Worm (Caenorhabditis elegans) whole organism, mixed stage, embryonic: Measurements from ENCODE around the gene shn-1.

Experiments used
- M03D4.4 ChIP-seq: sonication (generic microtip); optimal IDR thresholded peaks from 2 replicates; lab custom pipeline; 2017; ENCODE audit warnings: mild to moderate bottlenecking, missing genetic modification characterization, missing compliant biosample characterization
- bed-3 ChIP-seq: fragments of 200-800 bp; sonication (Bioruptor generic); optimal IDR thresholded peaks from 3 replicates; lab custom pipeline; 2018; ENCODE audit warnings: mild to moderate bottlenecking, missing genetic modification characterization, moderate library complexity, missing compliant biosample characterization
- blmp-1 ChIP-seq: fragments of 150-350 bp; optimal IDR thresholded peaks from 2 replicates; lab custom pipeline; 2014; ENCODE audit warnings: missing biosample characterization, missing genetic modification characterization
- ceh-39 ChIP-seq: fragments of 150-350 bp; optimal IDR thresholded peaks from 2 replicates; lab custom pipeline; 2014; ENCODE audit warnings: missing biosample characterization, missing genetic modification characterization
- ceh-43 ChIP-seq: fragments of 200-800 bp; sonication (Bioruptor generic); optimal IDR thresholded peaks from 2 replicates; lab custom pipeline; 2018; ENCODE audit warnings: mild to moderate bottlenecking, missing genetic modification characterization, moderate library complexity, missing compliant biosample characterization
- ceh-83 ChIP-seq: fragments of 200-800 bp; sonication (Bioruptor generic); optimal IDR thresholded peaks from 2 replicates; lab custom pipeline; 2018; ENCODE audit warnings: mild to moderate bottlenecking, missing genetic modification characterization, missing compliant biosample characterization
- ces-1 ChIP-seq: fragments of 150-350 bp; optimal IDR thresholded peaks from 2 replicates; lab custom pipeline; 2014; ENCODE audit warnings: missing biosample characterization, missing genetic modification reagents, missing genetic modification characterization
- cnd-1 ChIP-seq: fragments of 200-800 bp; sonication (Bioruptor generic); optimal IDR thresholded peaks from 2 replicates; lab custom pipeline; 2018; ENCODE audit warnings: mild to moderate bottlenecking, missing genetic modification characterization, missing compliant biosample characterization
- drap-1 ChIP-seq: fragments of 200-800 bp; sonication (Bioruptor generic); optimal IDR thresholded peaks from 3 replicates; lab custom pipeline; 2018; ENCODE audit warnings: mild to moderate bottlenecking, missing genetic modification characterization, missing compliant biosample characterization
- elt-1 ChIP-seq: sonication (generic microtip); optimal IDR thresholded peaks from 2 replicates; lab custom pipeline; 2017; ENCODE audit warnings: missing genetic modification characterization, mild to moderate bottlenecking, missing compliant biosample characterization, antibody characterized with exemption, moderate library complexity, borderline replicate concordance; ENCODE audit not compliant: insufficient read depth
- elt-3 ChIP-seq: fragments of 150-350 bp; optimal IDR thresholded peaks from 2 replicates; lab custom pipeline; 2014; ENCODE audit warnings: missing biosample characterization, missing genetic modification characterization
- flh-1 ChIP-seq: fragments of 200-800 bp; sonication (Bioruptor generic); optimal IDR thresholded peaks from 2 replicates; lab custom pipeline; 2018; ENCODE audit warnings: mild to moderate bottlenecking, missing genetic modification characterization, moderate library complexity, missing compliant biosample characterization
- ham-2 ChIP-seq: fragments of 200-800 bp; sonication (Bioruptor generic); optimal IDR thresholded peaks from 2 replicates; lab custom pipeline; 2018; ENCODE audit warnings: mild to moderate bottlenecking, missing genetic modification characterization, missing compliant biosample characterization
- hlh-1 ChIP-seq: fragments of 150-350 bp; optimal IDR thresholded peaks from 2 replicates; lab custom pipeline; 2014; ENCODE audit warnings: missing biosample characterization, missing genetic modification reagents, missing genetic modification characterization
- lin-13 ChIP-seq: fragments of 150-350 bp; optimal IDR thresholded peaks from 2 replicates; lab custom pipeline; 2014; ENCODE audit warnings: missing biosample characterization, missing genetic modification characterization
- lin-32 ChIP-seq: fragments of 200-800 bp; sonication (Bioruptor generic); optimal IDR thresholded peaks from 2 replicates; lab custom pipeline; 2018; ENCODE audit warnings: mild to moderate bottlenecking, missing genetic modification characterization, missing compliant biosample characterization
- lsy-2 ChIP-seq: fragments of 150-350 bp; optimal IDR thresholded peaks from 2 replicates; lab custom pipeline; 2014; ENCODE audit warnings: missing biosample characterization, missing genetic modification characterization
- mab-5 ChIP-seq: fragments of 150-350 bp; optimal IDR thresholded peaks from 2 replicates; lab custom pipeline; 2014; ENCODE audit warnings: missing biosample characterization, missing genetic modification characterization
- mep-1 ChIP-seq: fragments of 150-350 bp; optimal IDR thresholded peaks from 2 replicates; lab custom pipeline; 2017; ENCODE audit warnings: missing biosample characterization, missing genetic modification reagents, missing genetic modification characterization, inconsistent platforms
- mls-2 ChIP-seq: sonication (generic microtip); optimal IDR thresholded peaks from 2 replicates; lab custom pipeline; 2016; ENCODE audit warnings: mild to moderate bottlenecking, missing genetic modification characterization, moderate library complexity, missing compliant biosample characterization
- nhr-12 ChIP-seq: fragments of 150-350 bp; optimal IDR thresholded peaks from 2 replicates; lab custom pipeline; 2014; ENCODE audit warnings: missing biosample characterization, missing genetic modification characterization
- nhr-2 ChIP-seq: fragments of 150-350 bp; optimal IDR thresholded peaks from 2 replicates; lab custom pipeline; 2014; ENCODE audit warnings: missing biosample characterization, missing genetic modification characterization
- nhr-237 ChIP-seq: fragments of 150-350 bp; optimal IDR thresholded peaks from 2 replicates; lab custom pipeline; 2014; ENCODE audit warnings: missing biosample characterization, missing genetic modification characterization
- nhr-28 ChIP-seq: fragments of 150-350 bp; optimal IDR thresholded peaks from 2 replicates; lab custom pipeline; 2014; ENCODE audit warnings: missing biosample characterization, missing genetic modification characterization
- nhr-76 ChIP-seq: sonication (generic microtip); optimal IDR thresholded peaks from 2 replicates; lab custom pipeline; 2017; ENCODE audit warnings: missing biosample characterization, missing genetic modification characterization
- pha-4 ChIP-seq: fragments of 150-350 bp; optimal IDR thresholded peaks from 2 replicates; lab custom pipeline; 2018; ENCODE audit warnings: missing biosample characterization, missing genetic modification reagents, missing genetic modification characterization
- sem-2 ChIP-seq: fragments of 200-800 bp; sonication (Bioruptor generic); optimal IDR thresholded peaks from 2 replicates; lab custom pipeline; 2018; ENCODE audit warnings: mild to moderate bottlenecking, missing genetic modification characterization, missing compliant biosample characterization
- snpc-4 ChIP-seq: fragments of 150-350 bp; optimal IDR thresholded peaks from 2 replicates; lab custom pipeline; 2014; ENCODE audit warnings: missing biosample characterization, missing genetic modification characterization
- sptf-1 ChIP-seq: sonication (generic microtip); optimal IDR thresholded peaks from 2 replicates; lab custom pipeline; 2017; ENCODE audit warnings: mild to moderate bottlenecking, missing genetic modification characterization, moderate library complexity, missing compliant biosample characterization
- tbx-8 ChIP-seq: fragments of 200-800 bp; sonication (Bioruptor generic); optimal IDR thresholded peaks from 2 replicates; lab custom pipeline; 2018; ENCODE audit warnings: mild to moderate bottlenecking, missing genetic modification characterization, moderate library complexity, missing compliant biosample characterization
- unc-120 ChIP-seq: sonication (generic microtip); optimal IDR thresholded peaks from 2 replicates; lab custom pipeline; 2017; ENCODE audit warnings: missing genetic modification characterization, missing compliant biosample characterization; ENCODE audit not compliant: poor library complexity, severe bottlenecking
- unc-39 ChIP-seq: fragments of 150-350 bp; optimal IDR thresholded peaks from 2 replicates; lab custom pipeline; 2014; ENCODE audit warnings: missing biosample characterization, missing genetic modification characterization
- unc-62 ChIP-seq: fragments of 150-350 bp; optimal IDR thresholded peaks from 2 replicates; lab custom pipeline; 2014; ENCODE audit warnings: missing biosample characterization, missing genetic modification reagents, missing genetic modification characterization
- zip-8 ChIP-seq: fragments of 150-350 bp; optimal IDR thresholded peaks from 2 replicates; lab custom pipeline; 2014; ENCODE audit warnings: missing biosample characterization, missing genetic modification characterization
- ztf-11 ChIP-seq: fragments of 150-350 bp; optimal IDR thresholded peaks from 2 replicates; lab custom pipeline; 2014; ENCODE audit warnings: missing biosample characterization, missing genetic modification characterization

shn-1 gene

ce11 chrII:11347878-11348556 lies 42.7 kb downstream of the shn-1 start, which contains the start of the genes B0491.6 and pigm-1:
TSS of gene B0491.6 (minus strand) at chrII:11348343.
TSS of gene pigm-1 (plus strand) at chrII:11348445.
- TF ChIP-seq ham-2 (peak; percentile 62), elt-1 (tag; lab: Kevin White, UChicago) (no peak), lsy-2 (no peak), nhr-237 (tag; lab: Kevin White, UChicago) (peak; percentile 77), hlh-1 (tag; lab: Kevin White, UChicago) (no peak), unc-62 (GFP tag; lab: Kevin White, UChicago) (no peak), ceh-83 (no peak), snpc-4 (tag; lab: Kevin White, UChicago) (no peak), zip-8 (tag; lab: Kevin White, UChicago) (no peak), ceh-39 (tag; lab: Kevin White, UChicago) (no peak), M03D4.4 (tag; lab: Kevin White, UChicago) (no peak), unc-39 (tag; lab: Kevin White, UChicago) (no peak), elt-3 (tag; lab: Kevin White, UChicago) (no peak), nhr-28 (no peak), nhr-12 (tag; lab: Kevin White, UChicago) (no peak), mls-2 (peak; percentile 17), nhr-76 (no peak), cnd-1 (tag; lab: Kevin White, UChicago) (no peak), nhr-2 (tag; lab: Kevin White, UChicago) (no peak), lin-13 (no peak), tbx-8 (no peak), mep-1 (tag; lab: Kevin White, UChicago) (peak; percentile 1), flh-1 (GFP tag; lab: Kevin White, UChicago) (no peak), drap-1 (no peak), lin-32 (GFP tag; lab: Kevin White, UChicago) (no peak), sptf-1 (tag; lab: Kevin White, UChicago) (no peak), unc-120 (tag; lab: Kevin White, UChicago) (peak; percentile 68), ceh-43 (GFP tag; lab: Kevin White, UChicago) (no peak), bed-3 (GFP tag; lab: Kevin White, UChicago) (no peak), blmp-1 (tag; lab: Kevin White, UChicago) (no peak), mab-5 (no peak), pha-4 (peak; percentile 44), sem-2 (GFP tag; lab: Kevin White, UChicago) (no peak), ztf-11 (no peak), ces-1 (GFP tag; lab: Kevin White, UChicago) (peak; percentile 91)

ce11 chrII:11345570-11346029 lies 45.2 kb downstream of the shn-1 start, which contains the start of gene nduf-11:
TSS of gene nduf-11 (minus strand) at chrII:11345620.
- TF ChIP-seq ham-2: no peak
- peak; percentile 10 for TF ChIP-seq bed-3 (GFP tag; lab: Kevin White, UChicago)
- TF ChIP-seq ceh-39 (tag; lab: Kevin White, UChicago): no peak
- TF ChIP-seq sptf-1 (tag; lab: Kevin White, UChicago): peak; percentile 78
- peak; percentile 15 for TF ChIP-seq unc-120 (tag; lab: Kevin White, UChicago)
- TF ChIP-seq unc-62 (GFP tag; lab: Kevin White, UChicago): peak; percentile 3
- TF ChIP-seq mep-1 (tag; lab: Kevin White, UChicago): peak; percentile 86
- TF ChIP-seq elt-3 (tag; lab: Kevin White, UChicago): no peak
- no peak for TF ChIP-seq tbx-8
- TF ChIP-seq ceh-43 (GFP tag; lab: Kevin White, UChicago): peak; percentile 70
- peak; percentile 64 for TF ChIP-seq pha-4
- TF ChIP-seq mls-2: peak; percentile 36
- peak; percentile 42 for TF ChIP-seq hlh-1 (tag; lab: Kevin White, UChicago)
- TF ChIP-seq nhr-237 (tag; lab: Kevin White, UChicago): peak; percentile 78
- TF ChIP-seq mab-5: no peak
- no peak for TF ChIP-seq nhr-2 (tag; lab: Kevin White, UChicago)
- no peak for TF ChIP-seq lin-32 (GFP tag; lab: Kevin White, UChicago)
- peak; percentile 86 for TF ChIP-seq lsy-2
- no peak for TF ChIP-seq ceh-83
- no peak for TF ChIP-seq elt-1 (tag; lab: Kevin White, UChicago)
- TF ChIP-seq lin-13: peak; percentile 62
- TF ChIP-seq M03D4.4 (tag; lab: Kevin White, UChicago): peak; percentile 77
- no peak for TF ChIP-seq cnd-1 (tag; lab: Kevin White, UChicago)
- TF ChIP-seq ces-1 (GFP tag; lab: Kevin White, UChicago): peak; percentile 63
